Worm (Caenorhabditis elegans) whole organism, mixed stage, embryonic: ENCODE results near the gene gbh-1.

ENCODE experiments used
- mls-2 ChIP-seq: sonication (generic microtip); optimal IDR thresholded peaks from 2 replicates; lab custom pipeline; 2016; ENCODE audit warnings: mild to moderate bottlenecking, missing genetic modification characterization, moderate library complexity, missing compliant biosample characterization
- unc-120 ChIP-seq: sonication (generic microtip); optimal IDR thresholded peaks from 2 replicates; lab custom pipeline; 2017; ENCODE audit warnings: missing genetic modification characterization, missing compliant biosample characterization; ENCODE audit not compliant: poor library complexity, severe bottlenecking

DNA sequence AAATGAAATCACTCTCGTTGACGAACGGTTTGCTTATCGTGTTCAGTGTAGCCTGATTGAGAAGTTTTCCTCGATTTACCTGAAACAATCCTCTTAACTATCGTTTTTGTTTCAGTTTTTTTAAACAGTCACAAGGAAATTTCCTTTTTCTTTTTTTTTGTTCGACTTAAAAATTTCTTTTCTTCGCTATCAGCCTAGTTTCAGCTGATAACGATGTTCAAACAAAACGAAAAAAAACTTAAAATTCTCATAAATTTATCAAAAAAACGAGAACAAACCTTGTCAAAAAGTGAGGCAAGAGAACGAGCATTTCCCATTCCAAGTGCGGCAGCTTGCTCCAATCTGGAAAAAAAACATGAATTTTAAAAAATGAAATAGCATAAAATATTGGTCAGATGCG, 40.0 kb downstream of the gbh-1 start:
- TF ChIP-seq mls-2 (no peak), unc-120 (tag; lab: Kevin White, UChicago) (no peak)
